Fruit fly (Drosophila melanogaster) whole organism, pupa: ENCODE measurements around the gene gammaCOP.

Experiments used
- CG12605 ChIP-seq: fragments of 200-800 bp; sonication (Bioruptor generic); IDR thresholded peaks from 2 replicates; pipeline ENCODE4 v1.3.6; 2022; ENCODE audit warnings: missing biosample characterization, missing genetic modification characterization
- CG13204 ChIP-seq: fragments of 200-800 bp; sonication (Bioruptor generic); optimal IDR thresholded peaks from 2 replicates; lab custom pipeline; 2018; ENCODE audit warnings: missing biosample characterization, mild to moderate bottlenecking, missing genetic modification characterization, moderate library complexity
- CG14655 ChIP-seq: fragments of 200-800 bp; sonication (Bioruptor generic); optimal IDR thresholded peaks from 3 replicates; lab custom pipeline; 2017; ENCODE audit warnings: mild to moderate bottlenecking, missing biosample characterization, missing genetic modification reagents, missing genetic modification characterization
- CG15710 ChIP-seq: fragments of 200-800 bp; sonication (Bioruptor generic); optimal IDR thresholded peaks from 2 replicates; lab custom pipeline; 2018; ENCODE audit warnings: missing biosample characterization, mild to moderate bottlenecking, missing genetic modification characterization, moderate library complexity
- CG17806 ChIP-seq: fragments of 200-800 bp; sonication (Bioruptor generic); optimal IDR thresholded peaks from 2 replicates; lab custom pipeline; 2018; ENCODE audit warnings: missing biosample characterization, mild to moderate bottlenecking, missing genetic modification characterization, moderate library complexity
- CG32121 ChIP-seq: fragments of 200-800 bp; sonication (Bioruptor generic); IDR thresholded peaks from 2 replicates; pipeline ENCODE4 v1.3.6; 2022; ENCODE audit warnings: missing biosample characterization, missing genetic modification characterization
- CG34367 ChIP-seq: fragments of 200-800 bp; sonication (Bioruptor generic); optimal IDR thresholded peaks from 2 replicates; lab custom pipeline; 2018; ENCODE audit warnings: missing biosample characterization, mild to moderate bottlenecking, missing genetic modification characterization
- CG8159 ChIP-seq: fragments of 200-800 bp; sonication (Bioruptor generic); optimal IDR thresholded peaks from 3 replicates; lab custom pipeline; 2018; ENCODE audit warnings: missing biosample characterization, mild to moderate bottlenecking, missing genetic modification characterization, moderate library complexity
- CG8301 ChIP-seq: fragments of 200-800 bp; sonication (Bioruptor generic); optimal IDR thresholded peaks from 2 replicates; lab custom pipeline; 2018; ENCODE audit warnings: missing biosample characterization, mild to moderate bottlenecking, missing genetic modification characterization
- D1 ChIP-seq: fragments of 200-800 bp; sonication (Bioruptor generic); optimal IDR thresholded peaks from 2 replicates; lab custom pipeline; 2018; ENCODE audit warnings: missing biosample characterization, mild to moderate bottlenecking, missing genetic modification characterization, moderate library complexity
- EcR ChIP-seq: fragments of 200-800 bp; sonication (Bioruptor generic); optimal IDR thresholded peaks from 3 replicates; lab custom pipeline; 2019; ENCODE audit warnings: missing biosample characterization, missing genetic modification characterization, mild to moderate bottlenecking, moderate library complexity, missing genetic modification reagents
- Ets98B ChIP-seq: fragments of 200-800 bp; sonication (Bioruptor generic); IDR thresholded peaks from 2 replicates; pipeline ENCODE4 v1.3.6; 2022; ENCODE audit warnings: missing biosample characterization, missing genetic modification characterization
- Pif1B ChIP-seq: fragments of 200-800 bp; sonication (Bioruptor generic); optimal IDR thresholded peaks from 3 replicates; lab custom pipeline; 2016; ENCODE audit warnings: missing biosample characterization, missing genetic modification characterization
- gl ChIP-seq: fragments of 200-800 bp; sonication (Bioruptor generic); optimal IDR thresholded peaks from 2 replicates; lab custom pipeline; 2018; ENCODE audit warnings: missing biosample characterization, mild to moderate bottlenecking, missing genetic modification characterization

DNA sequence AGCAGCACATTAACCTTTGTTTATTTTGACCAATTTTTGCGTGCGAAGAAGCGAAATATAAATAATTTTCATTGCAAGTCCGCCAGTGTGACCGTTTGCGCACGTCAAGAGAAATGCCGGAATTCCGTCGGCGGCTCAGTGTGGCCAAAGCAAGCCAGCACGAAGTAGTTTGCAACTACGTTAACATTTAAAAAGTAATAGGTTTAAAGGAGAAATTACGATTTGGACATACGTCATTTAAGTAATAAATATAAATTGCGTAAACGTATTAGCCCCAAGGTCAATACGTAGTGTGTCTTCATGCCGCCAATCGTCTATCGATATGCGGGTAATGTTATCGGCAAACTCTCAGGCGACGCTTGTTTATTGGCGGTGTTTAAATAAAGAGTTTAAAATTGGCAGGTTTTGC lies 8.6 kb downstream of the gammaCOP start, which contains the start of the genes pygo and rod:
- TF ChIP-seq CG12605 (GFP tag; lab: Robert Waterston, UW) = no peak
- no peak for TF ChIP-seq CG15710
- TF ChIP-seq EcR = no peak
- no peak for TF ChIP-seq Pif1B
- TF ChIP-seq CG13204 (GFP tag; lab: Kevin White, UChicago) = no peak
- TF ChIP-seq CG14655 = no peak
- TF ChIP-seq CG8301 (tag; lab: Kevin White, UChicago) = no peak
- no peak for TF ChIP-seq CG32121 (GFP tag; lab: Robert Waterston, UW)
- TF ChIP-seq D1 (tag; lab: Kevin White, UChicago) = no peak
- TF ChIP-seq Ets98B (GFP tag; lab: Robert Waterston, UW) = no peak
- TF ChIP-seq CG17806 = no peak
- TF ChIP-seq gl (tag; lab: Kevin White, UChicago) = no peak
- TF ChIP-seq CG34367 (tag; lab: Kevin White, UChicago) = no peak
- TF ChIP-seq CG8159 = peak; percentile 26
